Worm (Caenorhabditis elegans): ENCODE data around the gene Y34B4A.7.

DNA sequence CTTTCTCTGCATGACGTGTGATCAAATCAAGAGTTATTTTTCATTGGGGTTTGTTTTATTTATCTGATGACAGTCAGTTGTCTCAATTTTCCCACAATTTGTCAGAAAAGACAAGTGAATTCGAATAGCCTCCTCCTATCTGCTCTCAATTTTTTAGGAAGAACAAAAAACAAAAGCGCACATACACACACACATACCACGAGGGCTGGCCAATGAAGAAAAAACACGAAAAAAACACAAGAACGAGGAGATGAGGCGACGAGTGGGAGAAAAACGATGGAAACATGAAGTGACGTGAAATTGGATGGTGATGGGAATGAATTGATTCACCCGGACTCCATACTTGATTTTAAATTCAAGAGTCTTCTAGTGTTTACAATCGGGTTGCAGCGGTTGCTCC, 49.7 kb downstream of the Y34B4A.7 start:
- TF ChIP-seq mdl-1 (tag; optimal IDR thresholded peaks at IDR 0.05) (no peak), F13H6.1 (tag; optimal IDR thresholded peaks at IDR 0.05) (no peak), snpc-4 (tag; optimal IDR thresholded peaks at IDR 0.05) (no peak), ztf-11 (tag; optimal IDR thresholded peaks at IDR 0.05) (no peak), unc-62 (GFP tag; optimal IDR thresholded peaks at IDR 0.05) (no peak), sem-4 (tag; optimal IDR thresholded peaks at IDR 0.05) (no peak), aly-2 (tag; optimal IDR thresholded peaks at IDR 0.05) (no peak)
